Fruit fly (Drosophila melanogaster): ENCODE data around the gene xit.
A peak's percentile ranks its signal among the peaks of the same experiment; 100 is the strongest.

Gene xit

dm6 chrX:6824203-6824602 is 3.4 kb downstream of the xit start, which contains the start of gene nonC (continued):
- peak; percentile 89 for TF ChIP-seq CG34224 (GFP tag; IDR thresholded peaks at IDR 0.05; ENCODE audit: partially characterized antibody)
- peak; percentile 90 for TF ChIP-seq HLH4C (GFP tag; IDR thresholded peaks at IDR 0.05; ENCODE audit: partially characterized antibody)
- TF ChIP-seq phol (tag; optimal IDR thresholded peaks at IDR 0.05), result peak; percentile 34
- no peak for TF ChIP-seq E2f1 (GFP tag; IDR thresholded peaks at IDR 0.05)
- no peak for TF ChIP-seq Eip74EF (GFP tag; optimal IDR thresholded peaks at IDR 0.05)
- TF ChIP-seq CG12071 (GFP tag; optimal IDR thresholded peaks at IDR 0.05), result no peak
- TF ChIP-seq klu (GFP tag; IDR thresholded peaks at IDR 0.05), result no peak
- no peak for TF ChIP-seq Sox102F (GFP tag; optimal IDR thresholded peaks at IDR 0.05)
- no peak for TF ChIP-seq CG13624 (GFP tag; optimal IDR thresholded peaks at IDR 0.05)
- no peak for TF ChIP-seq sisA (GFP tag; IDR thresholded peaks at IDR 0.05)
- no peak for TF ChIP-seq Abd-B (GFP tag; optimal IDR thresholded peaks at IDR 0.05)
- no peak for TF ChIP-seq mam (GFP tag; optimal IDR thresholded peaks at IDR 0.05)
- no peak for TF ChIP-seq NFAT (GFP tag; IDR thresholded peaks at IDR 0.05)
- no peak for TF ChIP-seq lmd (GFP tag; IDR thresholded peaks at IDR 0.05)
- no peak for TF ChIP-seq CG15269 (tag; optimal IDR thresholded peaks at IDR 0.05)
- TF ChIP-seq CG4854 (GFP tag; optimal IDR thresholded peaks at IDR 0.05), result no peak
- TF ChIP-seq Poxn (GFP tag; IDR thresholded peaks at IDR 0.05), result no peak
- no peak for TF ChIP-seq Vsx1 (GFP tag; optimal IDR thresholded peaks at IDR 0.05)
- TF ChIP-seq crp (GFP tag; optimal IDR thresholded peaks at IDR 0.05), result peak; percentile 37 to 86
- TF ChIP-seq dmrt11E (tag; optimal IDR thresholded peaks at IDR 0.05), result no peak
- TF ChIP-seq pho (GFP tag; optimal IDR thresholded peaks at IDR 0.05), result no peak
- no peak for TF ChIP-seq ewg (GFP tag; optimal IDR thresholded peaks at IDR 0.05)
- no peak for TF ChIP-seq lab (GFP tag; optimal IDR thresholded peaks at IDR 0.05)
- peak; percentile 57 for TF ChIP-seq CG14710 (tag; optimal IDR thresholded peaks at IDR 0.05)
- TF ChIP-seq CG2116 (GFP tag; optimal IDR thresholded peaks at IDR 0.05), result peak; percentile 88
- TF ChIP-seq CG8089 (GFP tag; optimal IDR thresholded peaks at IDR 0.05), result no peak
- TF ChIP-seq Mrtf (GFP tag; IDR thresholded peaks at IDR 0.05), result no peak
- no peak for TF ChIP-seq chif (GFP tag; optimal IDR thresholded peaks at IDR 0.05)
- TF ChIP-seq abd-A (tag; optimal IDR thresholded peaks at IDR 0.05), result no peak
- no peak for TF ChIP-seq pb (GFP tag; optimal IDR thresholded peaks at IDR 0.05)
- no peak for TF ChIP-seq Spps (tag; optimal IDR thresholded peaks at IDR 0.05)
- no peak for TF ChIP-seq aop (GFP tag; IDR thresholded peaks at IDR 0.05)
- no peak for TF ChIP-seq CG31365 (tag; optimal IDR thresholded peaks at IDR 0.05)
- TF ChIP-seq CG10209 (GFP tag; optimal IDR thresholded peaks at IDR 0.05), result no peak
- TF ChIP-seq mirr (GFP tag; optimal IDR thresholded peaks at IDR 0.05), result no peak
- no peak for TF ChIP-seq CG10979 (tag; optimal IDR thresholded peaks at IDR 0.05)
- no peak for TF ChIP-seq CG11695 (GFP tag; IDR thresholded peaks at IDR 0.05)
- no peak for TF ChIP-seq Nf-YC (tag; optimal IDR thresholded peaks at IDR 0.05)
- TF ChIP-seq Scr (GFP tag; IDR thresholded peaks at IDR 0.05; ENCODE audit: partially characterized antibody), result peak; percentile 93
- TF ChIP-seq CG11504 (tag; optimal IDR thresholded peaks at IDR 0.05), result no peak
- no peak for TF ChIP-seq Ada2b (GFP tag; IDR thresholded peaks at IDR 0.05)
- no peak for TF ChIP-seq Atf6 (GFP tag; IDR thresholded peaks at IDR 0.05)
- no peak for TF ChIP-seq dmrt99B (tag; optimal IDR thresholded peaks at IDR 0.05)
- TF ChIP-seq emc (GFP tag; optimal IDR thresholded peaks at IDR 0.05), result no peak
- no peak for TF ChIP-seq ro (GFP tag; IDR thresholded peaks at IDR 0.05)
- no peak for TF ChIP-seq sens-2 (GFP tag; IDR thresholded peaks at IDR 0.05)
- peak; percentile 33; the same call in 1 of the 2 replicates for TF ChIP-seq ssp (GFP tag; IDR thresholded peaks at IDR 0.05)
- TF ChIP-seq CG2129 (GFP tag; IDR thresholded peaks at IDR 0.05; ENCODE audit: partially characterized antibody), result peak; percentile 72; the same call in 1 of the 2 replicates
- no peak for TF ChIP-seq GATAe (GFP tag; conservative IDR thresholded peaks at IDR 0.05)
- no peak for TF ChIP-seq ems (GFP tag; optimal IDR thresholded peaks at IDR 0.05)
- no peak for TF ChIP-seq onecut (GFP tag; IDR thresholded peaks at IDR 0.05)
